Worm (Caenorhabditis elegans): ENCODE results near the gene oac-57.

ce11 chrIV:12259161-12259870 lies 48.3 kb downstream of the oac-57 start, which contains the start of gene Y39C12A.9:
- TF ChIP-seq flt-1 (GFP tag; IDR thresholded peaks at IDR 0.05) (no peak), klf-2 (GFP tag; conservative IDR thresholded peaks at IDR 0.05) (no peak), tab-1 (GFP tag; IDR thresholded peaks at IDR 0.05) (no peak), ztf-23 (GFP tag; IDR thresholded peaks at IDR 0.05) (no peak), med-1 (GFP tag; optimal IDR thresholded peaks at IDR 0.05; ENCODE audit: insufficient read depth) (no peak), T22C8.4 (GFP tag; IDR thresholded peaks at IDR 0.05) (no peak), cog-1 (tag; optimal IDR thresholded peaks at IDR 0.05) (no peak)

Data from whole organism, midembryonic.